Fruit fly (Drosophila melanogaster): ENCODE data around the gene Sirt1.

Sirt1 gene

DNA sequence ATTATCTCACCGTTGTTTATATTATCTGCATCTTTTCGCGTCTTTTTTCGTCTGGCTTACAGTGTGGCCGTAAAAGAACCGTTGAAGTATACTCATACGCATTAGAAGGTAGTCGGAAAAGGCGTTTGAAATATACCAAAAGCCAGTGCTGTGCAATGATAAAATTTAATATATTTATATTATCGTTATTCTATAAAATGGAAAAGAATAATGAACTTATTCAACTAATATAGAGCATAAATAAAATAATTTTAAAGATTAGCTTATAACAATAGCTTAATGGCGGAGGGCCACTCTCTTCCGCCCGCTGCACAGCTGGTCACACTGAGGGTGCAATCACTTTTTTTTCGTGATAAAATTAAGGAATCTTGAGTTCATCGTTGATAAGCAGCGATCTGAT is 26.5 kb downstream of the Sirt1 start, which contains the start of the genes CG16974 and Edem2 (continued):
- TF ChIP-seq jumu (GFP tag; optimal IDR thresholded peaks at IDR 0.05) (peak; percentile 3), CG18476 (GFP tag; optimal IDR thresholded peaks at IDR 0.05) (peak; percentile 80), pb (GFP tag; optimal IDR thresholded peaks at IDR 0.05) (no peak), CG10209 (GFP tag; optimal IDR thresholded peaks at IDR 0.05) (no peak), ranshi (GFP tag; IDR thresholded peaks at IDR 0.05) (peak; percentile 73; the same call in 1 of the 2 replicates), Nf-YB (GFP tag; optimal IDR thresholded peaks at IDR 0.05) (peak; percentile 40), trem (tag; optimal IDR thresholded peaks at IDR 0.05) (peak; percentile 87), CG15514 (GFP tag; optimal IDR thresholded peaks at IDR 0.05) (no peak), crc (GFP tag; optimal IDR thresholded peaks at IDR 0.05) (no peak), al (GFP tag; IDR thresholded peaks at IDR 0.05) (peak; percentile 61; the same call in 1 of the 2 replicates), Atf6 (GFP tag; IDR thresholded peaks at IDR 0.05) (peak; percentile 70; the same call in 1 of the 2 replicates), odd (GFP tag; optimal IDR thresholded peaks at IDR 0.05) (no peak), CG1603 (tag; optimal IDR thresholded peaks at IDR 0.05) (no peak), CG17612 (GFP tag; IDR thresholded peaks at IDR 0.05) (no peak), CG11247 (GFP tag; IDR thresholded peaks at IDR 0.05) (peak; percentile 47; the same call in 1 of the 2 replicates), lilli (GFP tag; optimal IDR thresholded peaks at IDR 0.05) (peak; percentile 79), Gug (GFP tag; IDR thresholded peaks at IDR 0.05) (peak; percentile 84), klu (GFP tag; IDR thresholded peaks at IDR 0.05) (peak; percentile 73), CG14050 (GFP tag; IDR thresholded peaks at IDR 0.05) (peak; percentile 44; the same call in 2 of the 3 replicates), CG11456 (GFP tag; IDR thresholded peaks at IDR 0.05) (peak; percentile 84), CG14667 (GFP tag; IDR thresholded peaks at IDR 0.05) (peak; percentile 56), H15 (GFP tag; IDR thresholded peaks at IDR 0.05) (peak; percentile 43; the same call in 1 of the 3 replicates), emc (GFP tag; optimal IDR thresholded peaks at IDR 0.05) (no peak), Aef1 (GFP tag; IDR thresholded peaks at IDR 0.05) (peak; percentile 70), Sry-β (GFP tag; optimal IDR thresholded peaks at IDR 0.05) (peak; percentile 6), Mrtf (GFP tag; IDR thresholded peaks at IDR 0.05) (peak; percentile 52; the same call in 1 of the 3 replicates), danr (GFP tag; IDR thresholded peaks at IDR 0.05) (peak; percentile 21; the same call in 1 of the 2 replicates), dysf (GFP tag; IDR thresholded peaks at IDR 0.05) (peak; percentile 66; the same call in 1 of the 3 replicates)

DNA sequence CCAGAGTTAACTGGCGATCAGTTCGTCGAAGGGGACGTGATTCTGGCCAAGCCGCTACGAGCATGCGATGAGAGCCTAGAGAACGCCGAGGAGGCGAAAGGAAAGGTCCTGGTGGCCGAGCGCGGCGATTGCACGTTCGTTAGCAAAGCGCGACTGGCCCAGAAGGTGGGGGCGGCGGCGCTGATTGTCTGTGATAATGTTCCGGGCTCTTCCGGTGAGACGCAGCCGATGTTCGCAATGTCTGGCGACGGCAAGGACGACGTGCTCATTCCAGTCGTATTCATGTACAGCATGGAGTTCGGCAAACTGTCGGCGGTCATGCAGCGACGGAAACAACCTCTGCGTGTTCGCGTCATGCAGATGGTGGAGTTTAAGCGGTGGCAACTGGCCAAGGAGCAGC is 30.5 kb downstream of the Sirt1 start:
- TF ChIP-seq Ets65A (GFP tag) = peak; percentile 93
- no peak for TF ChIP-seq ind (GFP tag; optimal IDR thresholded peaks at IDR 0.05)
- TF ChIP-seq Med (GFP tag) = peak; percentile 65
- 0 out of 3 replicates have a peak, but pooled peaks have one; percentile 13 for TF ChIP-seq Dbx (GFP tag; IDR thresholded peaks at IDR 0.05)

DNA sequence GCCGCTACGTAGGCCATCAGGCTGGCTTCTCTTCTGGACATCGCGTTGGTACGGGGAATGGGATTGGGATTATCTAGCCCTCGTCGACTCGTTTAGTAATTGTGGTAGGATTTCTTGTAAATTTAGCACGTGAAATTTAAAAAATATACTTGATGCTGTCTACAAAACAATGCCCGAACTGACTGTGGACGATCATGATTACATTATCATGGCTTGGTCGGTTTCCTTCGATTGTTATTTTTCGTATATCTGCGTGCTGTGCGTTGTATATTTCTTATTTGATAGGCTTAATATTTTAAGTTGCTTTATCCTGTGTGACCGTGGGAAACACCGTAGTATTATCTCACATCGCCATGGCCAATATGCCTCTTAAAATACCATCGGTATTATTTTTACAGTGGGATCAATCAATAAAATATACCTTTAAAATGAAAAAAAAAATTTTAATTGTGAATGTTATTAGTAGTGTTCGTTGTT is 37.6 kb downstream of the Sirt1 start, which contains the start of gene CG16972:
TSS of gene CG16972 (minus strand) at position 336 of the 477 bp plus-strand sequence.
- TF ChIP-seq mld (GFP tag; IDR thresholded peaks at IDR 0.05; ENCODE audit: partially characterized antibody) (0 out of 3 replicates have a peak, but pooled peaks have one; percentile 29), B-H2 (GFP tag; optimal IDR thresholded peaks at IDR 0.05) (no peak), sug (tag; optimal IDR thresholded peaks at IDR 0.05) (no peak), so (GFP tag; IDR thresholded peaks at IDR 0.05) (no peak), amos (GFP tag; IDR thresholded peaks at IDR 0.05; ENCODE audit: partially characterized antibody) (0 out of 2 replicates have a peak, but pooled peaks have one; percentile 9), insv (GFP tag; optimal IDR thresholded peaks at IDR 0.05) (no peak), CG17328 (GFP tag; IDR thresholded peaks at IDR 0.05) (no peak), dysf (GFP tag; IDR thresholded peaks at IDR 0.05) (peak; percentile 40; the same call in 1 of the 3 replicates), Ravus (GFP tag; IDR thresholded peaks at IDR 0.05) (no peak), CG12299 (tag; optimal IDR thresholded peaks at IDR 0.05) (peak; percentile 40), Atf-2 (GFP tag; optimal IDR thresholded peaks at IDR 0.05) (no peak), CG6689 (GFP tag; IDR thresholded peaks at IDR 0.05) (0 out of 2 replicates have a peak, but pooled peaks have one; percentile 12), CG1603 (tag; optimal IDR thresholded peaks at IDR 0.05) (no peak), CG9437 (GFP tag; optimal IDR thresholded peaks at IDR 0.05) (peak; percentile 29), YL-1 (GFP tag; optimal IDR thresholded peaks at IDR 0.05) (peak; percentile 5), Six4 (GFP tag; optimal IDR thresholded peaks at IDR 0.05) (no peak), MESR4 (GFP tag; optimal IDR thresholded peaks at IDR 0.05) (peak; percentile 64), E2f1 (GFP tag; IDR thresholded peaks at IDR 0.05) (no peak; the same call in 1 of the 2 replicates), CHES-1-like (GFP tag; optimal IDR thresholded peaks at IDR 0.05) (no peak), CG30403 (GFP tag; optimal IDR thresholded peaks at IDR 0.05) (peak; percentile 50)

All from whole organism, embryonic.